Worm (Caenorhabditis elegans) whole organism, late embryonic: ENCODE data around the gene R09H3.2.
A peak's percentile ranks its signal among the peaks of the same experiment; 100 is the strongest.
"Not testable (repeated sequence)": the region's sequence is repeated elsewhere in the genome, so short reads cannot be mapped to it uniquely, and the experiment has no call there.

Experiments
- K02D7.2 ChIP-seq: sonication (generic microtip); optimal IDR thresholded peaks from 2 replicates; lab custom pipeline; 2017; ENCODE audit warnings: mild to moderate bottlenecking, missing genetic modification characterization, missing compliant biosample characterization
- K09A11.1 ChIP-seq: sonication (generic microtip); optimal IDR thresholded peaks from 2 replicates; lab custom pipeline; 2017; ENCODE audit warnings: antibody characterized with exemption, mild to moderate bottlenecking, missing genetic modification characterization, missing compliant biosample characterization; ENCODE audit not compliant: insufficient read depth
- T23F11.4 ChIP-seq: fragments of 200-800 bp; sonication (Bioruptor generic); optimal IDR thresholded peaks from 2 replicates; lab custom pipeline; 2018; ENCODE audit warnings: mild to moderate bottlenecking, missing genetic modification characterization, missing compliant biosample characterization
- ahr-1 ChIP-seq: sonication (generic microtip); optimal IDR thresholded peaks from 2 replicates; lab custom pipeline; 2016; ENCODE audit warnings: missing genetic modification characterization, missing compliant biosample characterization
- ama-1 ChIP-seq: fragments of 150-350 bp; optimal IDR thresholded peaks from 2 replicates; lab custom pipeline; 2014
- ceh-14 ChIP-seq: sonication (generic microtip); optimal IDR thresholded peaks from 2 replicates; lab custom pipeline; 2016; ENCODE audit warnings: missing genotype, missing genetic modification characterization, missing compliant biosample characterization
- ceh-19 ChIP-seq: fragments of 200-800 bp; sonication (Bioruptor generic); optimal IDR thresholded peaks from 2 replicates; lab custom pipeline; 2018; ENCODE audit warnings: mild to moderate bottlenecking, missing genetic modification characterization, missing compliant biosample characterization
- ceh-31 ChIP-seq: sonication (generic microtip); optimal IDR thresholded peaks from 2 replicates; lab custom pipeline; 2016; ENCODE audit warnings: missing genetic modification characterization, missing compliant biosample characterization
- ceh-34 ChIP-seq: sonication (generic microtip); optimal IDR thresholded peaks from 2 replicates; lab custom pipeline; 2016; ENCODE audit warnings: mild to moderate bottlenecking, missing genetic modification characterization, missing compliant biosample characterization
- ceh-45 ChIP-seq: fragments of 200-800 bp; sonication (Bioruptor generic); IDR thresholded peaks from 2 replicates; pipeline ENCODE4 v1.3.6; 2022; ENCODE audit warnings: missing genetic modification reagents, missing genetic modification characterization, missing compliant biosample characterization
- ceh-6 ChIP-seq: fragments of 200-800 bp; sonication (Bioruptor generic); optimal IDR thresholded peaks from 2 replicates; lab custom pipeline; 2018; ENCODE audit warnings: mild to moderate bottlenecking, missing genetic modification characterization, missing compliant biosample characterization
- dmd-4 ChIP-seq: sonication (generic microtip); optimal IDR thresholded peaks from 2 replicates; lab custom pipeline; 2016; ENCODE audit warnings: borderline replicate concordance, missing genetic modification characterization, missing compliant biosample characterization
- dve-1 ChIP-seq: sonication (generic microtip); optimal IDR thresholded peaks from 2 replicates; lab custom pipeline; 2017; ENCODE audit warnings: antibody characterized with exemption, mild to moderate bottlenecking, missing genetic modification characterization, missing compliant biosample characterization
- elt-2 ChIP-seq: sonication (generic microtip); optimal IDR thresholded peaks from 2 replicates; lab custom pipeline; 2016; ENCODE audit warnings: missing genetic modification reagents, missing genetic modification characterization, missing compliant biosample characterization
- ets-4 ChIP-seq: sonication (generic microtip); optimal IDR thresholded peaks from 2 replicates; lab custom pipeline; 2016; ENCODE audit warnings: missing genetic modification characterization, missing compliant biosample characterization
- eyg-1 ChIP-seq: sonication (generic microtip); optimal IDR thresholded peaks from 2 replicates; lab custom pipeline; 2016; ENCODE audit warnings: missing genotype, missing genetic modification characterization, missing compliant biosample characterization
- fax-1 ChIP-seq: sonication (generic microtip); optimal IDR thresholded peaks from 2 replicates; lab custom pipeline; 2016; ENCODE audit warnings: missing genotype, missing genetic modification characterization, missing compliant biosample characterization
- fkh-10 ChIP-seq: fragments of 150-350 bp; optimal IDR thresholded peaks from 2 replicates; lab custom pipeline; 2014; ENCODE audit warnings: missing biosample characterization, missing genetic modification reagents, missing genetic modification characterization
- gmeb-2 ChIP-seq: sonication (generic microtip); optimal IDR thresholded peaks from 2 replicates; lab custom pipeline; 2016; ENCODE audit warnings: missing genetic modification characterization, inconsistent platforms, missing compliant biosample characterization
- hlh-15 ChIP-seq: sonication (generic microtip); optimal IDR thresholded peaks from 2 replicates; lab custom pipeline; 2016; ENCODE audit warnings: missing genetic modification characterization, missing compliant biosample characterization
- hlh-30 ChIP-seq: sonication (generic microtip); optimal IDR thresholded peaks from 2 replicates; lab custom pipeline; 2017; ENCODE audit warnings: antibody characterized with exemption, missing genetic modification characterization, missing compliant biosample characterization; ENCODE audit not compliant: insufficient read depth
- lim-6 ChIP-seq: sonication (generic microtip); optimal IDR thresholded peaks from 2 replicates; lab custom pipeline; 2016; ENCODE audit warnings: missing genetic modification characterization, missing compliant biosample characterization
- madf-2 ChIP-seq: sonication (generic microtip); optimal IDR thresholded peaks from 2 replicates; lab custom pipeline; 2017; ENCODE audit warnings: missing genetic modification characterization, missing compliant biosample characterization
- mec-3 ChIP-seq: sonication (generic microtip); optimal IDR thresholded peaks from 2 replicates; lab custom pipeline; 2016; ENCODE audit warnings: borderline replicate concordance, missing genetic modification characterization, missing compliant biosample characterization
- nfya-1 ChIP-seq: sonication (generic microtip); optimal IDR thresholded peaks from 2 replicates; lab custom pipeline; 2017; ENCODE audit warnings: missing genetic modification characterization, mild to moderate bottlenecking, missing compliant biosample characterization, antibody characterized with exemption, moderate library complexity
- nhr-11 ChIP-seq: fragments of 150-350 bp; optimal IDR thresholded peaks from 2 replicates; lab custom pipeline; 2014; ENCODE audit warnings: missing biosample characterization, missing genetic modification characterization
- nhr-232 ChIP-seq: sonication (generic microtip); optimal IDR thresholded peaks from 2 replicates; lab custom pipeline; 2016; ENCODE audit warnings: missing genetic modification characterization, missing compliant biosample characterization
- pag-3 ChIP-seq: sonication (generic microtip); optimal IDR thresholded peaks from 2 replicates; lab custom pipeline; 2016; ENCODE audit warnings: missing compliant biosample characterization, missing genetic modification characterization, borderline replicate concordance
- pat-9 ChIP-seq: fragments of 200-800 bp; sonication (Bioruptor generic); optimal IDR thresholded peaks from 2 replicates; lab custom pipeline; 2018; ENCODE audit warnings: mild to moderate bottlenecking, missing genetic modification characterization, moderate library complexity, missing compliant biosample characterization
- pha-2 ChIP-seq: sonication (generic microtip); optimal IDR thresholded peaks from 2 replicates; lab custom pipeline; 2017; ENCODE audit warnings: mild to moderate bottlenecking, missing genetic modification characterization, missing compliant biosample characterization
- ref-2 ChIP-seq: sonication (generic microtip); optimal IDR thresholded peaks from 2 replicates; lab custom pipeline; 2016; ENCODE audit warnings: missing genetic modification characterization, missing compliant biosample characterization
- rnt-1 ChIP-seq: sonication (generic microtip); optimal IDR thresholded peaks from 2 replicates; lab custom pipeline; 2016; ENCODE audit warnings: missing genetic modification characterization, missing compliant biosample characterization
- sdc-2 ChIP-seq: sonication (generic microtip); optimal IDR thresholded peaks from 2 replicates; lab custom pipeline; 2016; ENCODE audit warnings: missing genotype, missing genetic modification characterization, missing compliant biosample characterization
- tbx-2 ChIP-seq: sonication (generic microtip); optimal IDR thresholded peaks from 2 replicates; lab custom pipeline; 2016; ENCODE audit warnings: missing genetic modification characterization, missing compliant biosample characterization
- ttx-3 ChIP-seq: sonication (generic microtip); optimal IDR thresholded peaks from 2 replicates; lab custom pipeline; 2016; ENCODE audit warnings: missing genetic modification reagents, missing genetic modification characterization, missing compliant biosample characterization
- unc-42 ChIP-seq: sonication (generic microtip); optimal IDR thresholded peaks from 2 replicates; lab custom pipeline; 2016; ENCODE audit warnings: missing genotype, missing genetic modification characterization, missing compliant biosample characterization
- unc-55 ChIP-seq: sonication (generic microtip); optimal IDR thresholded peaks from 2 replicates; lab custom pipeline; 2017; ENCODE audit warnings: missing biosample characterization, missing genetic modification reagents, missing genetic modification characterization
- ztf-16 ChIP-seq: sonication (generic microtip); optimal IDR thresholded peaks from 2 replicates; lab custom pipeline; 2017; ENCODE audit warnings: missing genetic modification characterization, missing compliant biosample characterization

Gene R09H3.2

ce11 chrX:1696879-1697278, 32.1 kb upstream of the R09H3.2 start, which contains the start of gene C36C9.4:
C36C9.4 (minus strand) TSS chrX:1696979.
- not testable (repeated sequence) for TF ChIP-seq K09A11.1; nhr-232 (tag; lab: Kevin White, UChicago); ref-2 (tag; lab: Kevin White, UChicago)

DNA sequence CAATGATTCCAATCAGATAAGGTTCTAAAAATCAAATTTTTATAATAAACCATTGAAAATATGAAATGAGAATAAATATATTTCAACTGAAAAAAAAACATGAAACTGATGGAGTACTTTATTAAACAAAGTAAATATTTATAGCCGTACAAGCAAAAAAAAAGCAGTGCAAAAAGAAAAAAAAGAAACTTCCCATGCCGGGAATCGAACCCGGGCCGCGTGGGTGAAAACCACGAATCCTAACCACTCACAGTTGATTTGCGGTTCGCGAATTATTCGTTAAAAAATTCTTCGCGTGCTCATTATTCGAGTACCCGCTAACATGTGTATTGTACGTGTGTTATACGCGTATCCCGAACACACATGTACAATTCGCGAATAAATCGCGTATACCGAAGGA, 26.1 kb upstream of the R09H3.2 start, which contains the start of gene C36C9.6:
TSS of gene C36C9.6 (minus strand) at position 101 of the 400 bp plus-strand sequence.
- TF ChIP-seq ceh-34 (tag; lab: Kevin White, UChicago); ceh-19; gmeb-2: not testable (repeated sequence)

- TF ChIP-seq ztf-16 (tag; lab: Kevin White, UChicago); ceh-31; ceh-45 (GFP tag; lab: Robert Waterston, UW): not testable (repeated sequence)
Observed at ce11 chrX:1689996-1690395, 25.2 kb upstream of the R09H3.2 start, which contains the start of gene C36C9.12. C36C9.12 (minus strand) TSS chrX:1690096.

DNA sequence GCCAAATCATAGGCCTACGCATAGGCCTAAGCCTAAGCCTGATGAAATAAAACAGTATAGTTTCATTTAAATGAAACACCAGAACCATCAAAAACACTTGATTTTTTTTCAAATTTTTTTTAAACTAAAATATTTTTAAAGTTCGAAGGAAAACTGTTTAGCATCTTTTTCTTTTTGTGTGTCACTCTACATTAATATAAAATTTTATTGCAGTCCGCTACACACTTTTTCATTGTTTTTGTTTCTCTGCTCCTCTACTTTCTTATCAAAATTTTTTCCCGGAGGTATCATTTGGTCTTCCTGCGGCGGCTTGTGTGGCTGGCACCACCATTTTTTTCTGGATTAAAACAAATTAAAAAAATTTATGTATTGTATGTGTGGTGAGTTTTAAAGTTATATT, 22.3 kb upstream of the R09H3.2 start, which contains the start of gene C36C9.11:
TSS of gene C36C9.11 (plus strand) at position 301 of the 400 bp plus-strand sequence.
- TF ChIP-seq unc-42; dve-1; ceh-14 (tag; lab: Kevin White, UChicago): not testable (repeated sequence)

- TF ChIP-seq sdc-2 (tag; lab: Kevin White, UChicago) (peak; percentile 84), ceh-14 (tag; lab: Kevin White, UChicago) (no peak)
Observed at ce11 chrX:1682558-1682957, 17.7 kb upstream of the R09H3.2 start, which contains the start of gene meg-4. meg-4 (plus strand) TSS chrX:1682954.

ce11 chrX:1678021-1678420, 13.2 kb upstream of the R09H3.2 start, which contains the start of gene fbxa-170:
fbxa-170 (minus strand) TSS chrX:1678121.
- no peak for TF ChIP-seq ceh-34 (tag; lab: Kevin White, UChicago)
- no peak for TF ChIP-seq ttx-3
- TF ChIP-seq ceh-6, result no peak
- TF ChIP-seq pha-2 (tag; lab: Kevin White, UChicago), result no peak
- no peak for TF ChIP-seq nfya-1 (tag; lab: Kevin White, UChicago)

- TF ChIP-seq T23F11.4 (GFP tag; lab: Kevin White, UChicago), result no peak
- no peak for TF ChIP-seq gmeb-2
- no peak for TF ChIP-seq eyg-1 (tag; lab: Kevin White, UChicago)
- TF ChIP-seq K09A11.1, result no peak
- TF ChIP-seq rnt-1 (tag; lab: Kevin White, UChicago), result no peak
- TF ChIP-seq fax-1 (tag; lab: Kevin White, UChicago), result no peak
- no peak for TF ChIP-seq ceh-34 (tag; lab: Kevin White, UChicago)
- TF ChIP-seq sdc-2 (tag; lab: Kevin White, UChicago), result no peak
- no peak for TF ChIP-seq pha-2 (tag; lab: Kevin White, UChicago)
- TF ChIP-seq nhr-11, result no peak
- TF ChIP-seq ama-1, result no peak
- no peak for TF ChIP-seq fkh-10
- no peak for TF ChIP-seq ttx-3
- no peak for TF ChIP-seq unc-55 (GFP tag; lab: Kevin White, UChicago)
- no peak for TF ChIP-seq hlh-15 (tag; lab: Kevin White, UChicago)
- no peak for TF ChIP-seq K02D7.2 (tag; lab: Kevin White, UChicago)
Observed at ce11 chrX:1675879-1676278, 11.1 kb upstream of the R09H3.2 start.

ce11 chrX:1674056-1674455, 9.2 kb upstream of the R09H3.2 start, which contains the start of gene tbx-31:
tbx-31 (minus strand) TSS chrX:1674156.
- no peak for TF ChIP-seq tbx-2 (tag; lab: Kevin White, UChicago)
- TF ChIP-seq madf-2 (tag; lab: Kevin White, UChicago), result no peak
- TF ChIP-seq ahr-1 (tag; lab: Kevin White, UChicago), result no peak
- no peak for TF ChIP-seq elt-2
- TF ChIP-seq ceh-19, result no peak
- TF ChIP-seq hlh-15 (tag; lab: Kevin White, UChicago), result no peak
- TF ChIP-seq lim-6 (tag; lab: Kevin White, UChicago), result no peak
- TF ChIP-seq hlh-30 (tag; lab: Kevin White, UChicago), result no peak
- TF ChIP-seq T23F11.4 (GFP tag; lab: Kevin White, UChicago), result no peak
- no peak for TF ChIP-seq mec-3
- no peak for TF ChIP-seq K02D7.2 (tag; lab: Kevin White, UChicago)
- TF ChIP-seq pat-9 (tag; lab: Kevin White, UChicago), result no peak
- TF ChIP-seq fkh-10, result no peak
- no peak for TF ChIP-seq ets-4
- no peak for TF ChIP-seq dmd-4 (tag; lab: Kevin White, UChicago)
- no peak for TF ChIP-seq pag-3 (tag; lab: Kevin White, UChicago)
